Worm (Caenorhabditis elegans) whole organism, L4 larva: ENCODE measurements around the gene F58A6.2.
A peak's percentile ranks its signal among the peaks of the same experiment; 100 is the strongest.

Source experiments
- F26F4.8 ChIP-seq: fragments of 200-800 bp; sonication (Bioruptor generic); conservative IDR thresholded peaks from 2 replicates; pipeline ENCODE4 v1.3.6; 2022; ENCODE audit warnings: missing genetic modification characterization, missing compliant biosample characterization
- F37D6.2 ChIP-seq: sonication (generic microtip); optimal IDR thresholded peaks from 2 replicates; lab custom pipeline; 2016; ENCODE audit warnings: mild to moderate bottlenecking, missing genetic modification characterization, missing compliant biosample characterization
- F44E2.7 ChIP-seq: fragments of 200-800 bp; sonication (Bioruptor generic); IDR thresholded peaks from 2 replicates; pipeline ENCODE4 v2.1.2; 2022; ENCODE audit warnings: missing genetic modification characterization, missing compliant biosample characterization
- ZK337.2 ChIP-seq: fragments of 200-800 bp; sonication (Bioruptor generic); IDR thresholded peaks from 2 replicates; pipeline ENCODE4 v1.3.6; 2022; ENCODE audit warnings: missing genetic modification reagents, missing genetic modification characterization, missing compliant biosample characterization
- ZK546.5 ChIP-seq, 2 experiments: sonication (generic microtip); optimal IDR thresholded peaks; 2 replicates each; lab custom pipeline; 2017; ENCODE audit warnings: missing biosample characterization in 2 of 2, missing genetic modification characterization in 2 of 2
- aha-1 ChIP-seq: fragments of 150-350 bp; peaks from one replicate; lab custom pipeline; 2014; ENCODE audit warnings: missing biosample characterization, missing genetic modification characterization
- arid-1 ChIP-seq: fragments of 200-800 bp; sonication (Bioruptor generic); conservative IDR thresholded peaks from 2 replicates; pipeline ENCODE4 v1.3.6; 2022; ENCODE audit warnings: missing genetic modification reagents, missing genetic modification characterization, missing compliant biosample characterization
- attf-4 ChIP-seq: sonication (generic microtip); optimal IDR thresholded peaks from 3 replicates; lab custom pipeline; 2017; ENCODE audit warnings: missing biosample characterization, missing genetic modification characterization
- ceh-62 ChIP-seq: sonication (generic microtip); optimal IDR thresholded peaks from 2 replicates; lab custom pipeline; 2017; ENCODE audit warnings: missing biosample characterization, missing genetic modification characterization
- ces-1 ChIP-seq: fragments of 150-350 bp; sonication (generic microtip); optimal IDR thresholded peaks from 4 replicates; lab custom pipeline; 2014; ENCODE audit warnings: missing biosample characterization, missing genetic modification reagents, missing genetic modification characterization
- cey-2 ChIP-seq: sonication (generic microtip); optimal IDR thresholded peaks from 3 replicates; lab custom pipeline; 2017; ENCODE audit warnings: missing genetic modification characterization, mild to moderate bottlenecking, missing compliant biosample characterization, antibody characterized with exemption, borderline replicate concordance; ENCODE audit not compliant: insufficient read depth
- daf-12 ChIP-seq: fragments of 150-350 bp; optimal IDR thresholded peaks from 2 replicates; lab custom pipeline; 2014; ENCODE audit warnings: missing biosample characterization, missing genetic modification reagents, missing genetic modification characterization
- daf-16 ChIP-seq, 3 experiments: sonication (generic microtip); optimal IDR thresholded peaks; 2 replicates each; lab custom pipeline; 2016 to 2017; ENCODE audit warnings: missing genetic modification characterization in 3 of 3, missing genetic modification reagents in 3 of 3, mild to moderate bottlenecking in 2 of 3, missing compliant biosample characterization in 2 of 3, missing biosample characterization in 1 of 3, moderate library complexity in 1 of 3
- dmd-6 ChIP-seq: fragments of 200-800 bp; sonication (Bioruptor generic); IDR thresholded peaks from 2 replicates; pipeline ENCODE4 v1.3.6; 2022; ENCODE audit warnings: missing genetic modification reagents, missing genetic modification characterization, missing compliant biosample characterization
- dpl-1 ChIP-seq: fragments of 150-350 bp; optimal IDR thresholded peaks from 2 replicates; lab custom pipeline; 2014; ENCODE audit warnings: missing biosample characterization, missing genetic modification reagents, missing genetic modification characterization
- dve-1 ChIP-seq: sonication (generic microtip); optimal IDR thresholded peaks from 2 replicates; lab custom pipeline; 2017; ENCODE audit warnings: antibody characterized with exemption, mild to moderate bottlenecking, missing genetic modification characterization, missing compliant biosample characterization; ENCODE audit not compliant: insufficient read depth
- egl-27 ChIP-seq: sonication (generic microtip); optimal IDR thresholded peaks from 3 replicates; lab custom pipeline; 2017; ENCODE audit warnings: missing biosample characterization, missing genetic modification reagents, missing genetic modification characterization
- hlh-11 ChIP-seq: fragments of 200-800 bp; sonication (Bioruptor generic); optimal IDR thresholded peaks from 2 replicates; lab custom pipeline; 2018; ENCODE audit warnings: mild to moderate bottlenecking, missing genetic modification characterization, missing compliant biosample characterization
- hlh-30 ChIP-seq: sonication (generic microtip); optimal IDR thresholded peaks from 2 replicates; lab custom pipeline; 2017; ENCODE audit warnings: antibody characterized with exemption, mild to moderate bottlenecking, missing genetic modification characterization, missing compliant biosample characterization; ENCODE audit not compliant: insufficient read depth
- lin-1 ChIP-seq: fragments of 200-800 bp; sonication (Bioruptor generic); IDR thresholded peaks from 2 replicates; pipeline ENCODE4 v1.3.6; 2022; ENCODE audit warnings: missing genetic modification reagents, missing genetic modification characterization, missing compliant biosample characterization
- lin-15B ChIP-seq: fragments of 150-350 bp; sonication (generic microtip); optimal IDR thresholded peaks from 3 replicates; lab custom pipeline; 2014; ENCODE audit warnings: missing biosample characterization, missing genetic modification characterization
- lin-38 ChIP-seq: fragments of 200-800 bp; sonication (Bioruptor generic); IDR thresholded peaks from 2 replicates; pipeline ENCODE4 v1.3.6; 2022; ENCODE audit warnings: missing genetic modification reagents, missing genetic modification characterization, missing compliant biosample characterization
- lir-3 ChIP-seq: sonication (generic microtip); optimal IDR thresholded peaks from 2 replicates; lab custom pipeline; 2016; ENCODE audit warnings: mild to moderate bottlenecking, missing genetic modification characterization, missing compliant biosample characterization
- mdl-1 ChIP-seq, 2 experiments: fragments of 150-350 bp in 1 of 2; sonication (generic microtip) in 1 of 2; optimal IDR thresholded peaks; 2 replicates each; lab custom pipeline; 2014 to 2017; ENCODE audit warnings: missing biosample characterization in 2 of 2, missing genetic modification characterization in 2 of 2
- mdt-29 ChIP-seq: fragments of 200-800 bp; sonication (Bioruptor generic); IDR thresholded peaks from 2 replicates; pipeline ENCODE4 v1.3.6; 2022; ENCODE audit warnings: missing genetic modification reagents, missing genetic modification characterization, missing compliant biosample characterization
- mep-1 ChIP-seq: fragments of 150-350 bp; sonication (generic microtip); optimal IDR thresholded peaks from 3 replicates; lab custom pipeline; 2014; ENCODE audit warnings: missing biosample characterization, missing genetic modification characterization
- mxl-3 ChIP-seq: fragments of 200-800 bp; sonication (Bioruptor generic); optimal IDR thresholded peaks from 2 replicates; lab custom pipeline; 2018; ENCODE audit warnings: mild to moderate bottlenecking, missing genetic modification characterization, missing compliant biosample characterization
- nhr-10 ChIP-seq: fragments of 150-350 bp; optimal IDR thresholded peaks from 2 replicates; lab custom pipeline; 2014; ENCODE audit warnings: missing biosample characterization, missing genetic modification characterization
- nhr-102 ChIP-seq: sonication (generic microtip); optimal IDR thresholded peaks from 2 replicates; lab custom pipeline; 2016; ENCODE audit warnings: mild to moderate bottlenecking, missing genetic modification characterization, moderate library complexity, missing compliant biosample characterization
- nhr-28 ChIP-seq: fragments of 150-350 bp; optimal IDR thresholded peaks from 2 replicates; lab custom pipeline; 2014; ENCODE audit warnings: missing biosample characterization, missing genetic modification characterization
- nhr-41 ChIP-seq: fragments of 200-800 bp; sonication (Bioruptor generic); IDR thresholded peaks from 2 replicates; pipeline ENCODE4 v1.3.6; 2022; ENCODE audit warnings: missing genetic modification reagents, missing genetic modification characterization, missing compliant biosample characterization
- nhr-42 ChIP-seq: fragments of 200-800 bp; sonication (Bioruptor generic); IDR thresholded peaks from 2 replicates; pipeline ENCODE4 v1.3.6; 2022; ENCODE audit warnings: missing genetic modification characterization, missing compliant biosample characterization
- nhr-48 ChIP-seq: sonication (generic microtip); optimal IDR thresholded peaks from 2 replicates; lab custom pipeline; 2016; ENCODE audit warnings: mild to moderate bottlenecking, missing genetic modification characterization, missing compliant biosample characterization
- nhr-77 ChIP-seq: fragments of 150-350 bp; optimal IDR thresholded peaks from 2 replicates; lab custom pipeline; 2014; ENCODE audit warnings: missing biosample characterization, missing genetic modification characterization
- pqm-1 ChIP-seq: sonication (generic microtip); optimal IDR thresholded peaks from 2 replicates; lab custom pipeline; 2017; ENCODE audit warnings: missing biosample characterization, missing genetic modification characterization
- set-16 ChIP-seq: fragments of 200-800 bp; sonication (Bioruptor generic); IDR thresholded peaks from 2 replicates; pipeline ENCODE4 v1.3.6; 2022; ENCODE audit warnings: missing genetic modification reagents, missing genetic modification characterization, missing compliant biosample characterization
- spr-1 ChIP-seq: sonication (generic microtip); optimal IDR thresholded peaks from 2 replicates; lab custom pipeline; 2016; ENCODE audit warnings: mild to moderate bottlenecking, missing genetic modification characterization, missing compliant biosample characterization
- tag-97 ChIP-seq: fragments of 200-800 bp; sonication (Bioruptor generic); IDR thresholded peaks from 2 replicates; pipeline ENCODE4 v1.3.6; 2022; ENCODE audit warnings: missing genetic modification characterization, missing compliant biosample characterization
- unc-39 ChIP-seq: sonication (generic microtip); optimal IDR thresholded peaks from 2 replicates; lab custom pipeline; 2017; ENCODE audit warnings: missing biosample characterization, missing genetic modification characterization
- unc-62 ChIP-seq, 3 experiments: fragments of 150-350 bp in 1 of 3; sonication (generic microtip); optimal IDR thresholded peaks in 2 of 3; peaks in 1 of 3; 1 replicate in 1 of 3; 2 replicates in 2 of 3; lab custom pipeline; 2014 to 2017; ENCODE audit warnings: missing biosample characterization in 3 of 3, missing genetic modification characterization in 3 of 3, missing genetic modification reagents in 3 of 3, missing genotype in 1 of 3
- zfp-3 ChIP-seq: fragments of 200-800 bp; sonication (Bioruptor generic); conservative IDR thresholded peaks from 2 replicates; pipeline ENCODE4 v1.3.6; 2022; ENCODE audit warnings: missing genetic modification reagents, missing genetic modification characterization, missing compliant biosample characterization
- ztf-11 ChIP-seq: fragments of 150-350 bp; optimal IDR thresholded peaks from 2 replicates; lab custom pipeline; 2014; ENCODE audit warnings: missing biosample characterization, missing genetic modification characterization

F58A6.2 gene

DNA sequence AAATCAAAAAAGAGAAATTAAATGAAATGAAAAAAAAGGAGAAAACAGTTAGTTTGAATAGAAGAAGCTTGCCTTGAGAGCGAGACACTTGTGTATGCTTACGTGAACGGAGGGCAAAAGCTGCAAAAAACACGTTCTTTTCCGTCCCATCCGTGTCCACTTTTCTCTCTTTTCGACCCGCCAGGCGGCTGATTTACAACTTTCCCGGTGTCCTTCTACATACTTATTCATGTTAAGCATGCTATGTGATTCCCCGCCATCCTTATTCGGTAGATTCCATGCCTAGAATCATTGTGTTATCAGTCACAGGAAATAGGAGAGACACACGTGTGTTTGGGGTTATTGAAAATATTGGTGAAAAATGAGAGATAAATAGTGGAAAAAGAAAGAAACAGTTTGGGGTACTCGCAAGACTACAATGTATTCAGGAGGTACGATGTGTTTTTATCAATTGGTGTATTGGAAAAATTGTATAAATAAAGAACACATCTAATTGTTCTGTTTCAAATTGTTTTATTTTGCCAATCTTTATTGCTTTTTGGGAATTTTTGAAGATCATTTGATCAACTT is 5.5 kb downstream of the F58A6.2 start, which contains the start of gene nas-29:
Gene nas-29 (minus strand): TSS at position 92 of the 570 bp plus-strand sequence.
- TF ChIP-seq ces-1 (GFP tag; lab: Kevin White, UChicago) (no peak), F26F4.8 (GFP tag; lab: Robert Waterston, UW) (no peak), arid-1 (GFP tag; lab: Robert Waterston, UW) (no peak), ztf-11 (tag; lab: Kevin White, UChicago) (no peak), daf-12 (tag; lab: Kevin White, UChicago) (no peak), mdl-1 (tag; optimal IDR thresholded peaks at IDR 0.05; lab: Kevin White, UChicago) (peak in 1 of 2 experiments; percentile 89), attf-4 (tag; lab: Kevin White, UChicago) (no peak), nhr-102 (tag; lab: Kevin White, UChicago) (no peak), nhr-10 (no peak), spr-1 (no peak), ZK337.2 (no peak), dpl-1 (no peak), dmd-6 (GFP tag; lab: Robert Waterston, UW) (peak; percentile 64; the same call in 1 of the 2 replicates), aha-1 (tag; lab: Kevin White, UChicago) (peak; percentile 95), mdt-29 (GFP tag; lab: Robert Waterston, UW) (no peak), unc-39 (tag; lab: Kevin White, UChicago) (no peak), hlh-30 (tag; lab: Kevin White, UChicago) (peak; percentile 49), nhr-48 (tag; lab: Kevin White, UChicago) (peak; percentile 42), F44E2.7 (no peak), daf-16 (GFP tag; optimal IDR thresholded peaks at IDR 0.05; lab: Kevin White, UChicago) (no peak), daf-16 (tag; optimal IDR thresholded peaks at IDR 0.05; lab: Kevin White, UChicago) (peak; percentile 82), dve-1 (tag; lab: Kevin White, UChicago) (peak; percentile 86), ceh-62 (no peak), lin-38 (GFP tag; lab: Robert Waterston, UW) (no peak), unc-62 (GFP tag; optimal IDR thresholded peaks at IDR 0.05 in 1 of 2; lab: Kevin White, UChicago) (no peak), unc-62 (tag; optimal IDR thresholded peaks at IDR 0.05; lab: Kevin White, UChicago) (no peak), hlh-11 (tag; lab: Kevin White, UChicago) (no peak), zfp-3 (no peak), tag-97 (GFP tag; lab: Robert Waterston, UW) (no peak), mxl-3 (peak; percentile 93), set-16 (no peak), nhr-41 (GFP tag; lab: Robert Waterston, UW) (no peak), nhr-77 (tag; lab: Kevin White, UChicago) (peak; percentile 76), lin-1 (0 out of 2 replicates have a peak, but pooled peaks have one; percentile 28), mep-1 (tag; lab: Kevin White, UChicago) (no peak), nhr-42 (no peak), lir-3 (tag; lab: Kevin White, UChicago) (no peak), lin-15B (tag; lab: Kevin White, UChicago) (no peak), egl-27 (tag; lab: Kevin White, UChicago) (no peak), cey-2 (tag; lab: Kevin White, UChicago) (no peak), nhr-28 (tag; lab: Kevin White, UChicago) (peak; percentile 97), F37D6.2 (tag; lab: Kevin White, UChicago) (no peak), ZK546.5 (tag; optimal IDR thresholded peaks at IDR 0.05; lab: Kevin White, UChicago) (no peak), pqm-1 (tag; lab: Kevin White, UChicago) (peak; percentile 81)
